Worm (Caenorhabditis elegans): Measurements from ENCODE around the gene C29E4.15.
A peak's percentile ranks its signal among the peaks of the same experiment; 100 is the strongest.

Gene C29E4.15

DNA sequence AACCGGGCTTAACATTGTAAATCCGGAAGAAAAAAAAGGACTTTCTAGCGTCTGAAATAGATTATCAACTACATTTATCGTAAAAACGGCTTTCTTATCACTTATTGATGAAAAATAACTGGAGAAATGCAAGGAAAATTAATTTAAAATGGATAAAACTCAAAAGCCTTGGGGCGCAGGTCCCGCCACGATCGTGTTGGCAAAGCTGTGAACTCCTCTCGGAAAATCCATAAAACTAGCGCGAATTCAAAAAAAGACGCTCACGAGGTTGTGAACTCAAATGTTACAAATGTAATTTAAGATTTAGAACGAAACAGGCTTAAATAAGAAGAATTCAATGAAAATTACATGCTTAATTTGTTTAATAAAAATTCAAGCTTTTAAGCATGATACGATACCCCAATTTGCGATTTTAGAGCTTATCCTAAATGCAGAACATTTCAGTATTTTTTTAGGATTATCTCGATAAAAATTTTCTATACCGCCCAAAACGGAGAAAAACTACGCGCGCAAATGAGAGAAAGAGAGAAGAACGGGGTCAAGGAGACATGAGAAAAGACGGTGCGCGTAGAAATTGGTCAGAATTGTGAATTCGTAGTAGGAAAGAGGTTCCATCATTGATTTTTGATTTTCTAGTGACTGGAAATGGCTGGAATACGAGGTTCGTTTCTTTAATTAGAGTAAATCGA is at the start of gene C29E4.15:
C29E4.15 (plus strand) TSS at position 547 of the 689 bp plus-strand sequence.
- TF ChIP-seq lsy-2 (tag; optimal IDR thresholded peaks at IDR 0.05) (peak; percentile 24), mep-1 (tag; optimal IDR thresholded peaks at IDR 0.05) (peak; percentile 14), M03D4.4 (tag; optimal IDR thresholded peaks at IDR 0.05) (no peak)

ce11 chrIII:7903427-7903826 is 49.0 kb upstream of the C29E4.15 start:
- TF ChIP-seq flh-1 (GFP tag; optimal IDR thresholded peaks at IDR 0.05) (no peak), zip-8 (tag; optimal IDR thresholded peaks at IDR 0.05) (no peak)

- TF ChIP-seq sptf-1 (tag; optimal IDR thresholded peaks at IDR 0.05) (no peak), ceh-39 (tag; optimal IDR thresholded peaks at IDR 0.05) (peak; percentile 45), hlh-1 (tag; optimal IDR thresholded peaks at IDR 0.05) (peak; percentile 83), mab-5 (tag; optimal IDR thresholded peaks at IDR 0.05) (no peak), unc-62 (GFP tag; optimal IDR thresholded peaks at IDR 0.05) (peak; percentile 28), zip-8 (tag; optimal IDR thresholded peaks at IDR 0.05) (no peak), lin-32 (GFP tag; optimal IDR thresholded peaks at IDR 0.05) (no peak), pha-4 (tag; optimal IDR thresholded peaks at IDR 0.05) (no peak)
These were observed 44.9 kb upstream of the C29E4.15 start, which contains the start of gene pcp-5 for ce11 chrIII:7907515-7907914. Gene pcp-5, minus strand, starts transcription at chrIII:7907615.

DNA sequence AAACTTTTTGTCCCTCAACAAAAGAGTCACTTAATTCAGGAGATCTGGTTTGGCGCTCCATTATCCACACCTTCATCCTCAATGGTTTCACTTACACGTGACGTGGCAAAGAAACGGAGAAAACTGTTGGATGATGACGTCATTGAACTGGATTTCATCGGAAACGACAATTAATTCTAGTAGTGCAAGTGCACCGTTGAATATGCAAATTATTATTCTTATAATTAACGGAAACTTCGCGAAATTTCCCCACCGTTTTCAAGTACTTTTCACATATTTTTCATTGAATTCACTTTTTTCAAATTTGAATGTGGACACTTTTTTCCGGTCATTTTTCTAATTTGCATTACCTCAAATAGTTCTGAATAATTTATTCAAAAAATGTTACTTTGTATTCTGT is 43.2 kb upstream of the C29E4.15 start, which contains the start of gene ZK688.1:
ZK688.1 (plus strand) TSS at position 301 of the 400 bp plus-strand sequence.
- no peak for TF ChIP-seq tbx-8 (GFP tag; optimal IDR thresholded peaks at IDR 0.05)

DNA sequence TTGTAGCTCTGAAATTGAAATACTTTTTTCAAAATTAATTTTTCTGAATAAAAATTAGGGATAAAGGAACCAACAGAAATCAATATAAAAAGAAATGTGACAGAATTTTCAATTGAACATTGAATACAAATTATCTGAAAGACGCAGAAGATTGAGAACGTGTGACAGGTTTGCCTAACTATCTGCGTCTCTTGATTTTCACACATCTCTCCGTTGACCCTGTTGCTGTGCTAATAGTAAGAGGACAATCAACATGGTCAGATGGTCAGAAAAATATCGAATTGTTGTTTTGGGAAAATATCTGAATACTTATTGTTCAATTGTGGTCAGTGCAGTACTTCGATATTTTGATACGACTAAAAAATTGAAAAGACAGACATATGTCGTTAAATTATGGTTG is 40.8 kb upstream of the C29E4.15 start, which contains the start of gene ZK688.7:
ZK688.7 (minus strand) TSS at position 14 of the 400 bp plus-strand sequence.
- no peak for TF ChIP-seq cnd-1 (tag; optimal IDR thresholded peaks at IDR 0.05)
- TF ChIP-seq nhr-2 (tag; optimal IDR thresholded peaks at IDR 0.05): peak; percentile 51
- no peak for TF ChIP-seq pha-4 (tag; optimal IDR thresholded peaks at IDR 0.05)
- TF ChIP-seq nhr-76 (tag; optimal IDR thresholded peaks at IDR 0.05): no peak
- TF ChIP-seq ham-2 (GFP tag; optimal IDR thresholded peaks at IDR 0.05): no peak
- peak; percentile 12 for TF ChIP-seq unc-62 (GFP tag; optimal IDR thresholded peaks at IDR 0.05)
- TF ChIP-seq elt-1 (tag; optimal IDR thresholded peaks at IDR 0.05; ENCODE audit: borderline replicate concordance, insufficient read depth): no peak
- TF ChIP-seq snpc-4 (tag; optimal IDR thresholded peaks at IDR 0.05): no peak
- TF ChIP-seq mls-2 (tag; optimal IDR thresholded peaks at IDR 0.05): no peak
- TF ChIP-seq ztf-11 (tag; optimal IDR thresholded peaks at IDR 0.05): no peak
- no peak for TF ChIP-seq hlh-1 (tag; optimal IDR thresholded peaks at IDR 0.05)
- TF ChIP-seq sptf-1 (tag; optimal IDR thresholded peaks at IDR 0.05): no peak
- TF ChIP-seq bed-3 (GFP tag; optimal IDR thresholded peaks at IDR 0.05): no peak
- TF ChIP-seq M03D4.4 (tag; optimal IDR thresholded peaks at IDR 0.05): no peak
- TF ChIP-seq elt-3 (tag; optimal IDR thresholded peaks at IDR 0.05): no peak
- no peak for TF ChIP-seq unc-120 (tag; optimal IDR thresholded peaks at IDR 0.05; ENCODE audit: poor library complexity, severe bottlenecking)
- TF ChIP-seq ceh-39 (tag; optimal IDR thresholded peaks at IDR 0.05): peak; percentile 61
- no peak for TF ChIP-seq mab-5 (tag; optimal IDR thresholded peaks at IDR 0.05)
- TF ChIP-seq tbx-8 (GFP tag; optimal IDR thresholded peaks at IDR 0.05): no peak
- TF ChIP-seq mep-1 (tag; optimal IDR thresholded peaks at IDR 0.05): no peak
- no peak for TF ChIP-seq ceh-83 (GFP tag; optimal IDR thresholded peaks at IDR 0.05)
- TF ChIP-seq zip-8 (tag; optimal IDR thresholded peaks at IDR 0.05): no peak
- no peak for TF ChIP-seq unc-39 (tag; optimal IDR thresholded peaks at IDR 0.05)

- TF ChIP-seq lsy-2 (tag; optimal IDR thresholded peaks at IDR 0.05) (no peak), ceh-43 (GFP tag; optimal IDR thresholded peaks at IDR 0.05) (no peak)
These were observed 38.9 kb upstream of the C29E4.15 start, which contains the start of gene ZK688.12 for ce11 chrIII:7913488-7913887. Gene ZK688.12, minus strand, starts transcription at chrIII:7913588.

ce11 chrIII:7917667-7918066 is 34.8 kb upstream of the C29E4.15 start, which contains the start of gene gly-3:
Gene gly-3, minus strand, starts transcription at chrIII:7917767.
- no peak for TF ChIP-seq sem-2 (GFP tag; optimal IDR thresholded peaks at IDR 0.05)
- no peak for TF ChIP-seq lsy-2 (tag; optimal IDR thresholded peaks at IDR 0.05)
- no peak for TF ChIP-seq blmp-1 (tag; optimal IDR thresholded peaks at IDR 0.05)
- no peak for TF ChIP-seq nhr-76 (tag; optimal IDR thresholded peaks at IDR 0.05)

Data from whole organism, mixed stage, embryonic.